Worm (Caenorhabditis elegans): ENCODE measurements around the gene C25G6.1.

DNA sequence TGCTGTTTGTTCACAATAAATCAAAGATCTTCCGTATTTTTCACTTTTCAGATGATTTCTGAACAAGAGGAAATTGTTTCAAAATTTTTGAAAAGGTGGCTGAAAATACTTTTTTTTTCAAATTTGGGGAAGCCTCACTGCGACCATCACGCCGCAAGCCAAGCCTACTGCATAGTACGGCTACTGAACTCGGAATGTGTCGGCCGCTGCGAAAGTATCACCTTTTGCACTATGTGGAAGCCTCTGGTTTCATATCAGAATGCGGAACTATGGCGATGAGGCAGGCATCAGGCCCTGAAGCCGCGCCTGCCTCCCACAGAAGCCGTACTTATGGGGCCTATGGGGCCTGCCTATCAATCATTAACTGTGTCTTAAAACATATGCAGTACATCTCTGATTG lies 13.0 kb upstream of the C25G6.1 start:
- TF ChIP-seq nhr-12 (tag; optimal IDR thresholded peaks at IDR 0.05), result no peak
- TF ChIP-seq nhr-6 (tag; optimal IDR thresholded peaks at IDR 0.05), result no peak
- TF ChIP-seq ztf-4 (tag; optimal IDR thresholded peaks at IDR 0.05), result no peak
- TF ChIP-seq ztf-11 (tag; optimal IDR thresholded peaks at IDR 0.05), result no peak
- no peak for TF ChIP-seq C34F6.9 (tag; optimal IDR thresholded peaks at IDR 0.05)
- TF ChIP-seq nhr-11 (tag; optimal IDR thresholded peaks at IDR 0.05), result no peak
- no peak for TF ChIP-seq nhr-237 (tag; optimal IDR thresholded peaks at IDR 0.05)
- no peak for TF ChIP-seq ama-1 (optimal IDR thresholded peaks at IDR 0.05)
- TF ChIP-seq unc-62 (GFP tag; optimal IDR thresholded peaks at IDR 0.05), result no peak
- no peak for TF ChIP-seq blmp-1 (tag; optimal IDR thresholded peaks at IDR 0.05; ENCODE audit: insufficient read depth)
- TF ChIP-seq alr-1 (tag; optimal IDR thresholded peaks at IDR 0.05), result no peak
- TF ChIP-seq sma-3 (GFP tag; optimal IDR thresholded peaks at IDR 0.05), result no peak
- no peak for TF ChIP-seq lsy-2 (tag; optimal IDR thresholded peaks at IDR 0.05)

Measured in whole organism, L2 larva.